Fruit fly (Drosophila melanogaster): ENCODE data around the gene mino.
A peak's percentile ranks its signal among the peaks of the same experiment; 100 is the strongest.

mino gene

dm6 chr3R:27919385-27919789, 5.6 kb upstream of the mino start, which contains the start of gene Boh1:
Gene Boh1, minus strand, starts transcription at chr3R:27919460.
- TF ChIP-seq Snoo (tag; optimal IDR thresholded peaks at IDR 0.05) (peak; percentile 39), CG8301 (tag; optimal IDR thresholded peaks at IDR 0.05) (no peak), Pif1B (GFP tag; optimal IDR thresholded peaks at IDR 0.05) (no peak), CG8159 (tag; optimal IDR thresholded peaks at IDR 0.05) (peak; percentile 46)

DNA sequence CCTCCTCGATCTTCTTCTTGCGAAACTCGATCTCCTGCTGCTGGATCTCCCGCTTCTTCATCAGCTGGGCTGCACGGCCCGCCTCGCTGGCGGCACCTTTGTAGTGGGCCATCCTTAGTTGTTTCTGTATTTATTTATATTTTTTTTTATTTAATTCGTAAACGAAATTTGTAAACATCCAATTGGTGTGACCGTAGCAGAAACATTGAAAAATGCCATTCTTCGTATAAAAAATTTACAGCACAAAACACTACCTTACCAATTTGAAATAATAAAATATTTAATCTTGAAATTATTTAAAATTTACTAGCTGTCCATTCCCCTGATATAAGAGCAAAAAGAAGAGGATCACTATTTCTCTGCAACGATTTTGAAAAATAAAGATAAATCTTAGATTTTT, 4.1 kb upstream of the mino start, which contains the start of gene CG12259:
CG12259 (minus strand) TSS at position 207 of the 400 bp plus-strand sequence.
- no peak for TF ChIP-seq D1 (tag; optimal IDR thresholded peaks at IDR 0.05)
- no peak for TF ChIP-seq Pif1A (GFP tag; optimal IDR thresholded peaks at IDR 0.05)

DNA sequence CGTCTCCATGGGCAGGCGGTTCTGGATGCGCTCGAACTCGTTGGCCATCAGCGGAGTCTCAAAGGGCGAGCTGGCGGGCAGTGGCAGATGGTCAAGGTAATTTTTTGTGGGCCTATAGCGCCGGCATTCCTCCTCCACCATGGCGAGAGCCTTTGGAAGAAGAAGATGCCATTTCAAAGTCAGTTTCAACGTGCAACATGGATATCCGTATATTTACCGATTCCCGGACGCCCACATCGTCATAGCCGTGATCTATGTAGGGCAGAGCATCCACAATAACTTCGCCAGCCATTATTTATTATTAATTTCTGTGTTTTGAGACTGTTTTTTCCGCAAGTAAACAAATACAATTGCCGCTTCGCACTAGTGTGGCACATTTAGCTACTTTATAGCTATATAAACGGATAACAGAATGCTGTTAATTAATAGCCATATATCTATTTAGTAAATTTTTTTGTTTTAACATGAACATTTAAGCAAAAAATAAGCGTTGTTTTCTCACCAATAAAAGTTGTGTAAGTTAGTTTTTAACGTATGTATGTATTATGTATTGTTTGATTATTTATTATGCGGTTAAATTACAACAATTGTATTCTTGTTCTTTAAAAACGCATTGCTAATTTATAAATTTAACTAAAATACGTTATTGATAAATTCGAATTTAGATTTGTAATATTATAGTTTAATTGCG, 2.9 kb upstream of the mino start, which contains the start of gene BCAS2:
BCAS2 (minus strand) TSS at position 375 of the 691 bp plus-strand sequence.
- TF ChIP-seq Ets98B (GFP tag; IDR thresholded peaks at IDR 0.05): no peak
- TF ChIP-seq CG13204 (GFP tag; optimal IDR thresholded peaks at IDR 0.05): no peak
- no peak for TF ChIP-seq CG32121 (GFP tag; IDR thresholded peaks at IDR 0.05)
- no peak for TF ChIP-seq D1 (tag; optimal IDR thresholded peaks at IDR 0.05)
- TF ChIP-seq EcR (GFP tag; optimal IDR thresholded peaks at IDR 0.05): no peak
- no peak for TF ChIP-seq Pif1A (GFP tag; optimal IDR thresholded peaks at IDR 0.05)
- TF ChIP-seq CG12605 (GFP tag; IDR thresholded peaks at IDR 0.05): no peak
- no peak for TF ChIP-seq CG34367 (tag; optimal IDR thresholded peaks at IDR 0.05)
- TF ChIP-seq CG8301 (tag; optimal IDR thresholded peaks at IDR 0.05): no peak
- TF ChIP-seq CG10348 (GFP tag; IDR thresholded peaks at IDR 0.05): no peak
- no peak for TF ChIP-seq CG14655 (GFP tag; optimal IDR thresholded peaks at IDR 0.05)
- no peak for TF ChIP-seq CG4496 (GFP tag; IDR thresholded peaks at IDR 0.05)
- TF ChIP-seq Pif1B (GFP tag; optimal IDR thresholded peaks at IDR 0.05): no peak
- TF ChIP-seq gl (tag; optimal IDR thresholded peaks at IDR 0.05): no peak
- no peak for TF ChIP-seq fd96Ca (GFP tag; IDR thresholded peaks at IDR 0.05)
- no peak for TF ChIP-seq CG9948 (tag; optimal IDR thresholded peaks at IDR 0.05)
- no peak for TF ChIP-seq rn (GFP tag; IDR thresholded peaks at IDR 0.05)

dm6 chr3R:27922673-27923175, 2.3 kb upstream of the mino start, which contains the start of gene RpL4:
Gene RpL4, plus strand, starts transcription at chr3R:27922821.
- TF ChIP-seq CG10348 (GFP tag; IDR thresholded peaks at IDR 0.05) (no peak), CG15710 (tag; optimal IDR thresholded peaks at IDR 0.05) (peak; percentile 65), CG8301 (tag; optimal IDR thresholded peaks at IDR 0.05) (no peak), Ets98B (GFP tag; IDR thresholded peaks at IDR 0.05) (peak; percentile 59), CG4496 (GFP tag; IDR thresholded peaks at IDR 0.05) (peak; percentile 85), CG17806 (tag; optimal IDR thresholded peaks at IDR 0.05) (no peak), EcR (GFP tag; optimal IDR thresholded peaks at IDR 0.05) (no peak), Snoo (tag; optimal IDR thresholded peaks at IDR 0.05) (peak; percentile 92), Pif1B (GFP tag; optimal IDR thresholded peaks at IDR 0.05) (peak; percentile 40), D1 (tag; optimal IDR thresholded peaks at IDR 0.05) (no peak), rn (GFP tag; IDR thresholded peaks at IDR 0.05) (peak; percentile 62; the same call in 1 of the 2 replicates), CG13204 (GFP tag; optimal IDR thresholded peaks at IDR 0.05) (no peak), CG12605 (GFP tag; IDR thresholded peaks at IDR 0.05) (peak; percentile 67; the same call in 1 of the 2 replicates), CG9948 (tag; optimal IDR thresholded peaks at IDR 0.05) (peak; percentile 3), CG32121 (GFP tag; IDR thresholded peaks at IDR 0.05) (0 out of 2 replicates have a peak, but pooled peaks have one; percentile 40), gl (tag; optimal IDR thresholded peaks at IDR 0.05) (peak; percentile 8), CG34367 (tag; optimal IDR thresholded peaks at IDR 0.05) (peak; percentile 80), CG14655 (GFP tag; optimal IDR thresholded peaks at IDR 0.05) (no peak), CG8159 (tag; optimal IDR thresholded peaks at IDR 0.05) (peak; percentile 47), Pif1A (GFP tag; optimal IDR thresholded peaks at IDR 0.05) (peak; percentile 76), fd96Ca (GFP tag; IDR thresholded peaks at IDR 0.05) (peak; percentile 6; the same call in 1 of the 3 replicates)

DNA sequence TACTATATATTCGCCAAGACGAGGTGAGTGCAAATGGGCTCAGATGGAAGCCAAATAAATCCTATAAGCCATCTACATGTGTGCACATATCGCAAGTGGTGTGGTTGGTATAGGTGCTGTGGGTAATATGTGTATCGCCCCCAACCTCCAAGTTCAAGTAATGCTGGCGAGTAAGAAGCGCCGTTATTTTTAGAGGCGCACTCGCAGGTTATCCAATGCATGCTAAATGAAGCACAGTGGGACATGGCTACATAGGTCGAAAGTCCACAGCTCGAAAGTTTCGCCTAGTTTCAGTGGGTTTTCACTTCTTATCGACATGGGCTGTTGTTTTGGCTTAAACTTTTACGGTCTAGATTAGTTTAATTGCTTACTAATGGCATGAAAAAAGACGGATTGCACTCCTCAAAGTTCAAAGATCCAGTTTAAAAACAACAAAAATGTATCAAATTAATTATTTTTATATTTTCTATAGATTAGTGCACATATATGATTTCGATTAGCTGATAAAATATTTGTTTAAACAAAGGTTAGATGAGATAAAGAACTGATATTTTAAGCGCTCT, 1.1 kb downstream of the mino start:
- TF ChIP-seq CG15710 (tag; optimal IDR thresholded peaks at IDR 0.05): peak; percentile 10
- TF ChIP-seq gl (tag; optimal IDR thresholded peaks at IDR 0.05): no peak
- no peak; the same call in 1 of the 2 replicates for TF ChIP-seq CG32121 (GFP tag; IDR thresholded peaks at IDR 0.05)
- TF ChIP-seq rn (GFP tag; IDR thresholded peaks at IDR 0.05): 0 out of 2 replicates have a peak, but pooled peaks have one; percentile 24
- TF ChIP-seq CG8159 (tag; optimal IDR thresholded peaks at IDR 0.05): peak; percentile 44
- no peak for TF ChIP-seq fd96Ca (GFP tag; IDR thresholded peaks at IDR 0.05)
- TF ChIP-seq CG34367 (tag; optimal IDR thresholded peaks at IDR 0.05): no peak
- no peak for TF ChIP-seq CG12605 (GFP tag; IDR thresholded peaks at IDR 0.05)
- TF ChIP-seq Pif1A (GFP tag; optimal IDR thresholded peaks at IDR 0.05): no peak
- TF ChIP-seq CG9948 (tag; optimal IDR thresholded peaks at IDR 0.05): no peak
- TF ChIP-seq CG4496 (GFP tag; IDR thresholded peaks at IDR 0.05): peak; percentile 6; the same call in 1 of the 3 replicates
- TF ChIP-seq Snoo (tag; optimal IDR thresholded peaks at IDR 0.05): no peak
- TF ChIP-seq EcR (GFP tag; optimal IDR thresholded peaks at IDR 0.05): peak; percentile 42
- TF ChIP-seq CG8301 (tag; optimal IDR thresholded peaks at IDR 0.05): peak; percentile 5
- TF ChIP-seq Ets98B (GFP tag; IDR thresholded peaks at IDR 0.05): no peak; the same call in 1 of the 2 replicates
- TF ChIP-seq D1 (tag; optimal IDR thresholded peaks at IDR 0.05): no peak
- TF ChIP-seq CG14655 (GFP tag; optimal IDR thresholded peaks at IDR 0.05): peak; percentile 42

Measured in whole organism, pupa.